Worm (Caenorhabditis elegans): ENCODE measurements around the gene srw-103.

DNA sequence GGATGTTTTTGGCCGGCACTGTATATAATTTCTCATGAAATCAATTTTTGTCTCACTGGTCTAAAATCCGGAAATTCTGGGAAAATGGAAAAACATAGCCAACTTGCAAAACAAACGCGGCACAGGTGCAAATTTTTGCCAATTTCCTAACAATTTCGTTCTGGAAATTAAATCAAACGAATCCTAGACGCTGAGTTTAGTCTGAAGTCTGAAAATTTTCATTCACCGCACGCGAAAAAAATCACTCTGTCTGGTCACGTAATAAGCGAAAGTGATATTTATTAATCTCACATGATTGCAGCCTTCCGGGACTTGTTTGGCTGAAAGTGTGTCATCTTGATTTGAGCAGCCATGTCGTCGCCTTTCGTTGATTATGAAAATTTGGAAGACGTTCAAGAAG, at the start of gene srw-103:
- no peak for TF ChIP-seq ceh-31 (tag; optimal IDR thresholded peaks at IDR 0.05)
- TF ChIP-seq Y22D7AL.16 (tag; optimal IDR thresholded peaks at IDR 0.05): no peak
- TF ChIP-seq npax-4 (tag; optimal IDR thresholded peaks at IDR 0.05): no peak
- TF ChIP-seq nhr-11 (tag; optimal IDR thresholded peaks at IDR 0.05): no peak
- no peak for TF ChIP-seq eyg-1 (tag; optimal IDR thresholded peaks at IDR 0.05)
- TF ChIP-seq pha-4 (tag; optimal IDR thresholded peaks at IDR 0.05): no peak
- TF ChIP-seq ceh-34 (tag; optimal IDR thresholded peaks at IDR 0.05): no peak
- TF ChIP-seq unc-55 (GFP tag; optimal IDR thresholded peaks at IDR 0.05): no peak
- TF ChIP-seq F13H6.1 (tag; optimal IDR thresholded peaks at IDR 0.05): no peak
- TF ChIP-seq ceh-19 (GFP tag; optimal IDR thresholded peaks at IDR 0.05): no peak

Measured in whole organism, late embryonic.